Fruit fly (Drosophila melanogaster): ENCODE measurements around the gene Fntb.

Fntb gene

dm6 chr3R:16482276-16482675, 49.5 kb downstream of the Fntb start, which contains the start of gene Sdhaf3:
Gene Sdhaf3 (minus strand): TSS chr3R:16482452.
- TF ChIP-seq CG7357 (GFP tag; IDR thresholded peaks at IDR 0.05) (no peak), Rfx (GFP tag; IDR thresholded peaks at IDR 0.05) (peak; percentile 46; the same call in 1 of the 2 replicates), Myb (GFP tag; optimal IDR thresholded peaks at IDR 0.05) (peak; percentile 25), E2f2 (GFP tag; IDR thresholded peaks at IDR 0.05) (peak; percentile 93), Med (GFP tag) (peak; percentile 78), Ets97D (GFP tag; optimal IDR thresholded peaks at IDR 0.05) (peak; percentile 19), BEAF-32 (GFP tag; optimal IDR thresholded peaks at IDR 0.05) (peak; percentile 32), CG15514 (GFP tag; optimal IDR thresholded peaks at IDR 0.05) (peak; percentile 15), MBD-R2 (GFP tag; IDR thresholded peaks at IDR 0.05) (peak; percentile 47; the same call in 1 of the 2 replicates), mirr (GFP tag; optimal IDR thresholded peaks at IDR 0.05) (no peak), HmgZ (tag; optimal IDR thresholded peaks at IDR 0.05) (peak; percentile 18), Pdp1 (GFP tag; optimal IDR thresholded peaks at IDR 0.05) (peak in 1 of 2 experiments; percentile 40), CG3847 (GFP tag; IDR thresholded peaks at IDR 0.05) (peak; percentile 31; the same call in 1 of the 2 replicates), crp (GFP tag; optimal IDR thresholded peaks at IDR 0.05) (peak in 1 of 2 experiments; percentile 74), CG12659 (GFP tag; optimal IDR thresholded peaks at IDR 0.05) (peak; percentile 17), pzg (GFP tag; optimal IDR thresholded peaks at IDR 0.05) (peak; percentile 56), Fer2 (tag; optimal IDR thresholded peaks at IDR 0.05) (no peak), lilli (GFP tag; optimal IDR thresholded peaks at IDR 0.05) (peak; percentile 13), sim (GFP tag; IDR thresholded peaks at IDR 0.05) (no peak), mam (GFP tag; optimal IDR thresholded peaks at IDR 0.05) (peak; percentile 18), CG16815 (GFP tag; optimal IDR thresholded peaks at IDR 0.05) (no peak), CG10267 (tag; optimal IDR thresholded peaks at IDR 0.05) (peak; percentile 89), Sox100B (GFP tag; optimal IDR thresholded peaks at IDR 0.05) (no peak), CTCF (GFP tag; optimal IDR thresholded peaks at IDR 0.05) (peak; percentile 28), CG16813 (GFP tag; IDR thresholded peaks at IDR 0.05; ENCODE audit: partially characterized antibody) (0 out of 3 replicates have a peak, but pooled peaks have one; percentile 14), NFAT (GFP tag; IDR thresholded peaks at IDR 0.05) (no peak), CG2116 (GFP tag; optimal IDR thresholded peaks at IDR 0.05) (no peak), Lpt (GFP tag; optimal IDR thresholded peaks at IDR 0.05) (no peak), Dp (GFP tag; optimal IDR thresholded peaks at IDR 0.05) (peak; percentile 89), CG14710 (tag; optimal IDR thresholded peaks at IDR 0.05) (peak; percentile 15), CG4617 (GFP tag; optimal IDR thresholded peaks at IDR 0.05; ENCODE audit: borderline replicate concordance) (peak; percentile 5), zfh1 (GFP tag; IDR thresholded peaks at IDR 0.05) (0 out of 3 replicates have a peak, but pooled peaks have one; percentile 5), Antp (GFP tag; optimal IDR thresholded peaks at IDR 0.05) (no peak), MESR4 (GFP tag; optimal IDR thresholded peaks at IDR 0.05) (peak; percentile 0), stwl (tag; optimal IDR thresholded peaks at IDR 0.05) (peak; percentile 53), vfl (GFP tag; optimal IDR thresholded peaks at IDR 0.05) (peak; percentile 19)

- TF ChIP-seq CG4360 (GFP tag; IDR thresholded peaks at IDR 0.05), result no peak
- peak; percentile 93 for TF ChIP-seq unc-4 (GFP tag; IDR thresholded peaks at IDR 0.05; ENCODE audit: partially characterized antibody)
- TF ChIP-seq MBD-R2 (GFP tag; IDR thresholded peaks at IDR 0.05), result peak; percentile 77
- TF ChIP-seq zfh2 (GFP tag; optimal IDR thresholded peaks at IDR 0.05), result no peak
- TF ChIP-seq bigmax (GFP tag; optimal IDR thresholded peaks at IDR 0.05), result no peak
- no peak for TF ChIP-seq PHDP (tag; optimal IDR thresholded peaks at IDR 0.05)
- TF ChIP-seq inv (GFP tag; IDR thresholded peaks at IDR 0.05; ENCODE audit: partially characterized antibody), result peak; percentile 74
- no peak for TF ChIP-seq CG34376 (GFP tag; optimal IDR thresholded peaks at IDR 0.05)
- peak; percentile 64 for TF ChIP-seq Abd-B (GFP tag; optimal IDR thresholded peaks at IDR 0.05)
- no peak for TF ChIP-seq CG2199 (GFP tag; IDR thresholded peaks at IDR 0.05)
- no peak for TF ChIP-seq az2 (GFP tag; optimal IDR thresholded peaks at IDR 0.05)
- no peak for TF ChIP-seq slp2 (GFP tag; optimal IDR thresholded peaks at IDR 0.05)
- no peak for TF ChIP-seq wor (GFP tag; IDR thresholded peaks at IDR 0.05)
- no peak for TF ChIP-seq nau (GFP tag; optimal IDR thresholded peaks at IDR 0.05)
- no peak for TF ChIP-seq org-1 (GFP tag; optimal IDR thresholded peaks at IDR 0.05)
- TF ChIP-seq wdn (GFP tag; IDR thresholded peaks at IDR 0.05), result no peak
- peak; percentile 90 for TF ChIP-seq hbn (GFP tag; IDR thresholded peaks at IDR 0.05; ENCODE audit: partially characterized antibody)
Observed at dm6 chr3R:16483877-16484417, 51.1 kb downstream of the Fntb start, which contains the start of gene Der-2. Gene Der-2 (minus strand): TSS chr3R:16484223.

Data from whole organism, embryonic.